Worm (Caenorhabditis elegans) whole organism, early embryonic: ENCODE results near the gene F53F8.3.

Experiments
- B0310.2 ChIP-seq: sonication (generic microtip); optimal IDR thresholded peaks from 2 replicates; lab custom pipeline; 2016; ENCODE audit warnings: mild to moderate bottlenecking, missing genetic modification characterization, missing compliant biosample characterization
- F13C5.2 ChIP-seq: sonication (generic microtip); optimal IDR thresholded peaks from 2 replicates; lab custom pipeline; 2017; ENCODE audit warnings: mild to moderate bottlenecking, missing genetic modification characterization, inconsistent platforms, missing compliant biosample characterization
- aly-1 ChIP-seq: sonication (generic microtip); optimal IDR thresholded peaks from 2 replicates; lab custom pipeline; 2016; ENCODE audit warnings: missing genetic modification characterization, missing compliant biosample characterization
- ama-1 ChIP-seq: fragments of 150-350 bp; optimal IDR thresholded peaks from 2 replicates; lab custom pipeline; 2014
- ceh-13 ChIP-seq: fragments of 200-800 bp; sonication (Bioruptor generic); optimal IDR thresholded peaks from 2 replicates; lab custom pipeline; 2018; ENCODE audit warnings: mild to moderate bottlenecking, missing genetic modification characterization, missing compliant biosample characterization
- ceh-36 ChIP-seq: sonication (generic microtip); optimal IDR thresholded peaks from 2 replicates; lab custom pipeline; 2016; ENCODE audit warnings: missing genetic modification characterization, inconsistent platforms, missing compliant biosample characterization
- ets-7 ChIP-seq: sonication (generic microtip); optimal IDR thresholded peaks from 2 replicates; lab custom pipeline; 2016; ENCODE audit warnings: missing genotype, missing genetic modification characterization, missing compliant biosample characterization
- flt-1 ChIP-seq: fragments of 200-800 bp; sonication (Bioruptor generic); IDR thresholded peaks from 2 replicates; pipeline ENCODE4 v1.3.6; 2022; ENCODE audit warnings: missing genetic modification characterization, missing compliant biosample characterization
- hmbx-1 ChIP-seq: sonication (generic microtip); optimal IDR thresholded peaks from 2 replicates; lab custom pipeline; 2016; ENCODE audit warnings: mild to moderate bottlenecking, missing genetic modification characterization, missing compliant biosample characterization
- hmg-4 ChIP-seq: fragments of 200-800 bp; sonication (Bioruptor generic); optimal IDR thresholded peaks from 2 replicates; lab custom pipeline; 2018; ENCODE audit warnings: mild to moderate bottlenecking, missing genetic modification characterization, missing compliant biosample characterization
- hnd-1 ChIP-seq: sonication (generic microtip); optimal IDR thresholded peaks from 2 replicates; lab custom pipeline; 2016; ENCODE audit warnings: missing genetic modification characterization, missing compliant biosample characterization
- pes-1 ChIP-seq: fragments of 200-800 bp; sonication (Bioruptor generic); IDR thresholded peaks from 2 replicates; pipeline ENCODE4 v1.3.6; 2022; ENCODE audit warnings: missing genetic modification reagents, missing genetic modification characterization, missing compliant biosample characterization
- scrt-1 ChIP-seq: fragments of 200-800 bp; sonication (Bioruptor generic); IDR thresholded peaks from 2 replicates; pipeline ENCODE4 v1.3.6; 2022; ENCODE audit warnings: missing genetic modification characterization, missing compliant biosample characterization
- sea-1 ChIP-seq: fragments of 200-800 bp; sonication (Bioruptor generic); conservative IDR thresholded peaks from 2 replicates; pipeline ENCODE4 v1.3.6; 2022; ENCODE audit warnings: missing genetic modification characterization, missing compliant biosample characterization
- tbx-11 ChIP-seq: fragments of 200-800 bp; sonication (Bioruptor generic); IDR thresholded peaks from 2 replicates; pipeline ENCODE4 v1.3.6; 2022; ENCODE audit warnings: missing genetic modification characterization, missing compliant biosample characterization
- tbx-37 ChIP-seq: fragments of 200-800 bp; sonication (Bioruptor generic); conservative IDR thresholded peaks from 2 replicates; pipeline ENCODE4 v1.3.6; 2022; ENCODE audit warnings: missing genetic modification reagents, missing genetic modification characterization, missing compliant biosample characterization
- tra-4 ChIP-seq: sonication (generic microtip); optimal IDR thresholded peaks from 2 replicates; lab custom pipeline; 2017; ENCODE audit warnings: missing genetic modification characterization, missing compliant biosample characterization

The F53F8.3 gene

DNA sequence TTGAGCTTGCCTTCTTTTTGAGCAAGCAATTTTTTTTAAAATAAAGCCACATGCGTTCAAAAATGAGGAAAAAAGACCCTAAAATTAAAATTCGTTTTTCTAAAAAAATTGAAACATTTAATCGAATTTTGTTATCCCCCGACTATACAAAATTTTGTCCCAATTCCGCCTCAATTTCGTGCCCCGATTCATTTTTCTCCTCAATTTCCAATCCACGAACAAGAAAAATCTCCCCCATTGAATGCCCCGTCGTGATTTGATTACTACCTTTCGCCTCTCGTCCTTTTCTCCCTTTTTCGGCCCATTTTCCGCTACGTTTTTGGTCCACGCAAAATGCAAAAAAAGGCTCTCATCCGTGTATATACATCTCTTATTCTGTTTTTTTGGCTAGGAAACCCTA, 37.4 kb downstream of the F53F8.3 start:
- TF ChIP-seq sea-1 (GFP tag; lab: Robert Waterston, UW) (no peak), hnd-1 (tag; lab: Kevin White, UChicago) (no peak), ceh-36 (tag; lab: Kevin White, UChicago) (no peak), hmbx-1 (tag; lab: Kevin White, UChicago) (no peak), tbx-37 (GFP tag; lab: Robert Waterston, UW) (no peak), tra-4 (tag; lab: Kevin White, UChicago) (no peak), tbx-11 (GFP tag; lab: Robert Waterston, UW) (no peak), B0310.2 (tag; lab: Kevin White, UChicago) (no peak), pes-1 (GFP tag; lab: Robert Waterston, UW) (no peak), hmg-4 (GFP tag; lab: Kevin White, UChicago) (no peak), flt-1 (GFP tag; lab: Robert Waterston, UW) (no peak), aly-1 (tag; lab: Kevin White, UChicago) (no peak), scrt-1 (no peak), ceh-13 (no peak), F13C5.2 (tag; lab: Kevin White, UChicago) (no peak), ama-1 (lab: Kevin White, UChicago) (no peak), ets-7 (no peak)

DNA sequence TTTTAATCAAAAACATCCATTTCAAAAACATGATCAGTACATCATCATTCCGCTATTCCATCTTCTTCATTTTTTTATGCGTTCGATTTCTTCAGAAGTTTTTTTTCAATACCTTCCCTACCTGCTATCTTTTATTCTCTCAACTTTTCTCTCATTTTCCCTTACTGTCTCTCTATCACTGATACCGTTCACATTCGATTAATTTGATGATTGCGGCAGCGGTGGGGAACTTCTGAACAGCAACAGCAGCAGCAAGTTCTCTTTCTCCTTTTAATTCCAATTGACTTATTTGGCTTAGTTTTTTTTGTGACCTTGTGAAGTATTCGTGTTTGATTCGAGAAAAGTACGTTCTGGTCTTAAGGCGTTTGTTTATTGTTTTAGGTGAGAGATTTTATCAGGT, 40.5 kb downstream of the F53F8.3 start:
- TF ChIP-seq flt-1 (GFP tag; lab: Robert Waterston, UW) (no peak), ceh-13 (no peak), hmbx-1 (tag; lab: Kevin White, UChicago) (no peak), hnd-1 (tag; lab: Kevin White, UChicago) (no peak), sea-1 (GFP tag; lab: Robert Waterston, UW) (no peak), aly-1 (tag; lab: Kevin White, UChicago) (no peak), pes-1 (GFP tag; lab: Robert Waterston, UW) (no peak), ets-7 (no peak), tbx-11 (GFP tag; lab: Robert Waterston, UW) (no peak), ceh-36 (tag; lab: Kevin White, UChicago) (no peak), tra-4 (tag; lab: Kevin White, UChicago) (no peak), tbx-37 (GFP tag; lab: Robert Waterston, UW) (no peak), F13C5.2 (tag; lab: Kevin White, UChicago) (no peak)

DNA sequence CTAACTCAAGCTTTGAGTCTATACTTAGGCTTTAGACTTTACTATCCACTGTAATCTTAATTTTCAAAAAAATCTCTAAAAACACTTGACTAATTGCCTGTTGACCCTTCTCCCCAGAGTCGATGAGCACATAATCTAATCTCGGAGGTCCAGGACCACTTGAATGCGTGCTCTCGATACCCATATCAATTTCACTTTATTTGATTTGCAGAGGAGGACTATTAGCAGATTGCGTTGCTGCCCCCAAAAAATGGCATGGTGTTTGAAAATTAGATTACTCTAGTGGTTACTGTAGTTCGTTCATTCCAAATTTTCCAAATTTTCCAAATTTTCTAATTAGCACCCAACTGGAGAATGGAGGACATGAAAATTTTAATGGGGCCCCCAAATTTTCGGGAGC, 43.9 kb downstream of the F53F8.3 start:
- no peak for TF ChIP-seq flt-1 (GFP tag; lab: Robert Waterston, UW)
- TF ChIP-seq hmg-4 (GFP tag; lab: Kevin White, UChicago), result no peak
- TF ChIP-seq tbx-37 (GFP tag; lab: Robert Waterston, UW), result no peak
- no peak for TF ChIP-seq ceh-13
- TF ChIP-seq scrt-1, result no peak

ce11 chrV:20641896-20642295, 47.4 kb downstream of the F53F8.3 start, which contains the start of gene srxa-15:
srxa-15 (plus strand) TSS chrV:20642196.
- TF ChIP-seq ama-1 (lab: Kevin White, UChicago), result no peak
- no peak for TF ChIP-seq tra-4 (tag; lab: Kevin White, UChicago)
- TF ChIP-seq scrt-1, result no peak
- TF ChIP-seq flt-1 (GFP tag; lab: Robert Waterston, UW), result no peak
- TF ChIP-seq hmbx-1 (tag; lab: Kevin White, UChicago), result no peak
- no peak for TF ChIP-seq B0310.2 (tag; lab: Kevin White, UChicago)
- no peak for TF ChIP-seq hmg-4 (GFP tag; lab: Kevin White, UChicago)
- TF ChIP-seq hnd-1 (tag; lab: Kevin White, UChicago), result no peak
- TF ChIP-seq tbx-11 (GFP tag; lab: Robert Waterston, UW), result no peak
- no peak for TF ChIP-seq ets-7
- TF ChIP-seq aly-1 (tag; lab: Kevin White, UChicago), result no peak
- no peak for TF ChIP-seq ceh-13
- TF ChIP-seq sea-1 (GFP tag; lab: Robert Waterston, UW), result no peak
- TF ChIP-seq F13C5.2 (tag; lab: Kevin White, UChicago), result no peak

- TF ChIP-seq ceh-36 (tag; lab: Kevin White, UChicago) (no peak), ceh-13 (no peak), pes-1 (GFP tag; lab: Robert Waterston, UW) (no peak), aly-1 (tag; lab: Kevin White, UChicago) (no peak), ets-7 (no peak), sea-1 (GFP tag; lab: Robert Waterston, UW) (no peak), tbx-37 (GFP tag; lab: Robert Waterston, UW) (no peak), hmbx-1 (tag; lab: Kevin White, UChicago) (no peak), B0310.2 (tag; lab: Kevin White, UChicago) (no peak)
Observed at ce11 chrV:20639294-20639693, 50.0 kb downstream of the F53F8.3 start, which contains the start of gene srxa-14. srxa-14 (plus strand) TSS chrV:20639594.
